Worm (Caenorhabditis elegans): Measurements from ENCODE around the gene gsp-1.

- TF ChIP-seq R02D3.7 (tag; optimal IDR thresholded peaks at IDR 0.05) (no peak), ZK337.2 (GFP tag; IDR thresholded peaks at IDR 0.05) (no peak), mep-1 (tag; optimal IDR thresholded peaks at IDR 0.05) (peak; percentile 41), lim-7 (GFP tag; IDR thresholded peaks at IDR 0.05) (no peak), unc-39 (tag; optimal IDR thresholded peaks at IDR 0.05) (no peak), nhr-77 (tag; optimal IDR thresholded peaks at IDR 0.05) (no peak), egl-27 (tag; optimal IDR thresholded peaks at IDR 0.05) (no peak), aly-2 (tag; optimal IDR thresholded peaks at IDR 0.05) (no peak)
Observed at ce11 chrV:10721912-10722426, 39.7 kb downstream of the gsp-1 start.

Data from whole organism, L4 larva.